Worm (Caenorhabditis elegans) whole organism, early embryonic: ENCODE measurements around the gene T21B4.3.

Experiments
- B0310.2 ChIP-seq: sonication (generic microtip); optimal IDR thresholded peaks from 2 replicates; lab custom pipeline; 2016; ENCODE audit warnings: mild to moderate bottlenecking, missing genetic modification characterization, missing compliant biosample characterization
- F13C5.2 ChIP-seq: sonication (generic microtip); optimal IDR thresholded peaks from 2 replicates; lab custom pipeline; 2017; ENCODE audit warnings: mild to moderate bottlenecking, missing genetic modification characterization, inconsistent platforms, missing compliant biosample characterization
- aly-1 ChIP-seq: sonication (generic microtip); optimal IDR thresholded peaks from 2 replicates; lab custom pipeline; 2016; ENCODE audit warnings: missing genetic modification characterization, missing compliant biosample characterization
- ama-1 ChIP-seq: fragments of 150-350 bp; optimal IDR thresholded peaks from 2 replicates; lab custom pipeline; 2014
- ceh-13 ChIP-seq: fragments of 200-800 bp; sonication (Bioruptor generic); optimal IDR thresholded peaks from 2 replicates; lab custom pipeline; 2018; ENCODE audit warnings: mild to moderate bottlenecking, missing genetic modification characterization, missing compliant biosample characterization
- ceh-36 ChIP-seq: sonication (generic microtip); optimal IDR thresholded peaks from 2 replicates; lab custom pipeline; 2016; ENCODE audit warnings: missing genetic modification characterization, inconsistent platforms, missing compliant biosample characterization
- flt-1 ChIP-seq: fragments of 200-800 bp; sonication (Bioruptor generic); IDR thresholded peaks from 2 replicates; pipeline ENCODE4 v1.3.6; 2022; ENCODE audit warnings: missing genetic modification characterization, missing compliant biosample characterization
- hmbx-1 ChIP-seq: sonication (generic microtip); optimal IDR thresholded peaks from 2 replicates; lab custom pipeline; 2016; ENCODE audit warnings: mild to moderate bottlenecking, missing genetic modification characterization, missing compliant biosample characterization
- hmg-4 ChIP-seq: fragments of 200-800 bp; sonication (Bioruptor generic); optimal IDR thresholded peaks from 2 replicates; lab custom pipeline; 2018; ENCODE audit warnings: mild to moderate bottlenecking, missing genetic modification characterization, missing compliant biosample characterization
- hnd-1 ChIP-seq: sonication (generic microtip); optimal IDR thresholded peaks from 2 replicates; lab custom pipeline; 2016; ENCODE audit warnings: missing genetic modification characterization, missing compliant biosample characterization
- scrt-1 ChIP-seq: fragments of 200-800 bp; sonication (Bioruptor generic); IDR thresholded peaks from 2 replicates; pipeline ENCODE4 v1.3.6; 2022; ENCODE audit warnings: missing genetic modification characterization, missing compliant biosample characterization
- tbx-37 ChIP-seq: fragments of 200-800 bp; sonication (Bioruptor generic); conservative IDR thresholded peaks from 2 replicates; pipeline ENCODE4 v1.3.6; 2022; ENCODE audit warnings: missing genetic modification reagents, missing genetic modification characterization, missing compliant biosample characterization
- tra-4 ChIP-seq: sonication (generic microtip); optimal IDR thresholded peaks from 2 replicates; lab custom pipeline; 2017; ENCODE audit warnings: missing genetic modification characterization, missing compliant biosample characterization

DNA sequence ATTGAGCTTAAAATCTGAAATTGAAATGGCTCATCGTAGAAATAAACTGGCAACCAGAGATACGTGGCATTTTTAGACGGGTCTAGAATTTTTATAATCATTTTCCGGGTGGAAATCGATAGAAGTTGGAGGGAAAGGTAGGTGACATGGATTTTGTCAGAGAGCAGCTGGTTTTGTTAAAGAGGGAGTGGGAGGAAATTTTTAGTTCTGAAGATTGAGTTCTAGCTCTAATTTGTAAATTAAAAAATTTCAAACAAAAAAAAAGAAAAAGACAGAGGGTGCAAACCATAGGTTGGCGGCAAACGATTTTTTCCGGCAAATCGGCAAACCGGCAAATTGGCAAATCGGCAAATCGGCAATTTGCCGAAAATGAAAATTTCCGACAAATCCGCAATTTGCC lies 40.2 kb downstream of the T21B4.3 start, which contains the start of gene sre-32:
- TF ChIP-seq hmg-4 (GFP tag; lab: Kevin White, UChicago) (no peak), F13C5.2 (tag; lab: Kevin White, UChicago) (no peak), ama-1 (lab: Kevin White, UChicago) (no peak), flt-1 (no peak), hmbx-1 (no peak), scrt-1 (no peak), tbx-37 (GFP tag; lab: Robert Waterston, UW) (no peak), ceh-36 (tag; lab: Kevin White, UChicago) (no peak), hnd-1 (tag; lab: Kevin White, UChicago) (no peak), ceh-13 (GFP tag; lab: Kevin White, UChicago) (no peak), tra-4 (tag; lab: Kevin White, UChicago) (no peak), B0310.2 (tag; lab: Kevin White, UChicago) (no peak), aly-1 (no peak)
